Worm (Caenorhabditis elegans): ENCODE measurements around the gene C10E2.2.

- TF ChIP-seq hlh-30 (tag; optimal IDR thresholded peaks at IDR 0.05; ENCODE audit: insufficient read depth) (no peak), pha-4 (tag; optimal IDR thresholded peaks at IDR 0.05) (no peak), ama-1 (optimal IDR thresholded peaks at IDR 0.05) (no peak)
Observed at ce11 chrX:16704086-16704485, 41.0 kb upstream of the C10E2.2 start.
